Fruit fly (Drosophila melanogaster) whole organism, prepupa: ENCODE data around the gene CG33688.

Source experiments
- Blimp-1 ChIP-seq: fragments of 200-800 bp; sonication (Bioruptor generic); optimal IDR thresholded peaks from 3 replicates; lab custom pipeline; 2017; ENCODE audit warnings: missing biosample characterization, missing genetic modification characterization, mild to moderate bottlenecking, moderate library complexity, missing genetic modification reagents
- CG15336 ChIP-seq: fragments of 200-800 bp; sonication (Bioruptor generic); IDR thresholded peaks from 2 replicates; pipeline ENCODE4 v1.3.6; 2022; ENCODE audit warnings: missing biosample characterization, missing genetic modification characterization
- CG16779 ChIP-seq: fragments of 200-800 bp; sonication (Bioruptor generic); optimal IDR thresholded peaks from 3 replicates; lab custom pipeline; 2017; ENCODE audit warnings: missing biosample characterization, mild to moderate bottlenecking, missing genetic modification characterization
- CG3032 ChIP-seq: fragments of 200-800 bp; optimal IDR thresholded peaks from 2 replicates; lab custom pipeline; 2019; ENCODE audit warnings: missing biosample characterization, mild to moderate bottlenecking, missing genetic modification characterization, moderate library complexity
- CG3919 ChIP-seq: fragments of 200-800 bp; sonication (Bioruptor generic); optimal IDR thresholded peaks from 3 replicates; lab custom pipeline; 2016; ENCODE audit warnings: missing biosample characterization, missing genetic modification characterization
- CG6792 ChIP-seq: fragments of 200-800 bp; sonication (Bioruptor generic); optimal IDR thresholded peaks from 3 replicates; lab custom pipeline; 2016; ENCODE audit warnings: missing biosample characterization, missing genetic modification characterization
- CG8119 ChIP-seq: fragments of 200-800 bp; sonication (Bioruptor generic); IDR thresholded peaks from 3 replicates; pipeline ENCODE4 v1.3.6; 2022; ENCODE audit warnings: missing biosample characterization, missing genetic modification characterization
- CG8319 ChIP-seq: fragments of 200-800 bp; sonication (Bioruptor generic); optimal IDR thresholded peaks from 3 replicates; lab custom pipeline; 2016; ENCODE audit warnings: missing biosample characterization, missing genetic modification characterization
- CG8632 ChIP-seq: fragments of 200-800 bp; sonication (Bioruptor generic); optimal IDR thresholded peaks from 3 replicates; lab custom pipeline; 2016; ENCODE audit warnings: missing biosample characterization, missing genetic modification characterization
- Smox ChIP-seq: fragments of 200-800 bp; sonication (Bioruptor generic); optimal IDR thresholded peaks from 3 replicates; lab custom pipeline; 2016; ENCODE audit warnings: missing biosample characterization, missing genetic modification characterization
- Sox15 ChIP-seq: fragments of 200-800 bp; sonication (Bioruptor generic); optimal IDR thresholded peaks from 3 replicates; lab custom pipeline; 2016; ENCODE audit warnings: missing biosample characterization, missing genetic modification characterization
- esn ChIP-seq: fragments of 200-800 bp; sonication (Bioruptor generic); optimal IDR thresholded peaks from 2 replicates; lab custom pipeline; 2016; ENCODE audit warnings: missing biosample characterization, mild to moderate bottlenecking, missing genetic modification characterization, moderate library complexity
- vri ChIP-seq: fragments of 200-800 bp; sonication (Bioruptor generic); optimal IDR thresholded peaks from 3 replicates; lab custom pipeline; 2016; ENCODE audit warnings: missing biosample characterization, mild to moderate bottlenecking, missing genetic modification characterization

DNA sequence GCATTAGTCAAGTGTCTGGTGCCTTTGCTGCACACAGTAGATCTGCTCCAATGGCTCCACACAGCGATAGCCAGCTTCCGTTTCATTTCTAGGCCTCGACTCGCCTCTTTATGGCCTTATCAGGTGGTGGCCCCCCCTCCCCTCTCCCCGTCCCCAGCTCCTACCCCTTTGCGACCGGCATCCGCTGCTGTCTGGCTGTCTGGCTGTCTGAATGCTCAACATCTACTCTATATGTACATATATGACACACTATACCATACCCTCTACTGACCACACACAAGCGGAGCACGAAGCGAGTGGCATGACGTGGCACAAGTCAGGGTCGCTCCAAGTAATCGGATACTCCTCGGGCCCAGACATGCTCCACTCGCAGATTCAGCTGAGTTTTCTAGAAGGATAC is 40.7 kb upstream of the CG33688 start:
- TF ChIP-seq CG15336 (GFP tag; lab: Robert Waterston, UW) (no peak; the same call in 1 of the 2 replicates), CG16779 (no peak), CG6792 (GFP tag; lab: Kevin White, UChicago) (no peak), CG8319 (GFP tag; lab: Kevin White, UChicago) (no peak), CG3032 (no peak), esn (GFP tag; lab: Kevin White, UChicago) (no peak), CG3919 (GFP tag; lab: Kevin White, UChicago) (no peak), Blimp-1 (no peak), vri (GFP tag; lab: Kevin White, UChicago) (no peak), Sox15 (no peak), CG8119 (GFP tag; lab: Robert Waterston, UW) (no peak), Smox (GFP tag; lab: Kevin White, UChicago) (no peak), CG8632 (GFP tag; lab: Kevin White, UChicago) (no peak)
